Fruit fly (Drosophila melanogaster): Measurements from ENCODE around the gene Set8.

Gene Set8

dm6 chr3R:14346838-14347745 lies 31.3 kb downstream of the Set8 start (continued):
- TF ChIP-seq CG4424 (GFP tag; optimal IDR thresholded peaks at IDR 0.05) = peak; percentile 64
- TF ChIP-seq CG9727 (GFP tag; optimal IDR thresholded peaks at IDR 0.05) = peak; percentile 65
- no peak for TF ChIP-seq jigr1 (GFP tag; IDR thresholded peaks at IDR 0.05)
- no peak for TF ChIP-seq Rx (GFP tag; IDR thresholded peaks at IDR 0.05)
- peak; percentile 61 for TF ChIP-seq CG17385 (GFP tag; optimal IDR thresholded peaks at IDR 0.05)
- peak; percentile 14 for TF ChIP-seq tap (tag; optimal IDR thresholded peaks at IDR 0.05)
- TF ChIP-seq tup (GFP tag; optimal IDR thresholded peaks at IDR 0.05) = no peak
- TF ChIP-seq Xrp1 (GFP tag; IDR thresholded peaks at IDR 0.05) = peak; percentile 65
- peak; percentile 30 for TF ChIP-seq CG1529 (GFP tag; optimal IDR thresholded peaks at IDR 0.05)
- no peak for TF ChIP-seq CG42726 (GFP tag; IDR thresholded peaks at IDR 0.05; ENCODE audit: partially characterized antibody)
- peak; percentile 20 for TF ChIP-seq CG30431 (GFP tag; optimal IDR thresholded peaks at IDR 0.05)
- peak; percentile 46 for TF ChIP-seq fd3F (GFP tag; optimal IDR thresholded peaks at IDR 0.05)
- TF ChIP-seq zfh1 (GFP tag; IDR thresholded peaks at IDR 0.05) = no peak
- TF ChIP-seq btn (GFP tag; optimal IDR thresholded peaks at IDR 0.05) = no peak
- peak; percentile 23 for TF ChIP-seq kay (GFP tag; optimal IDR thresholded peaks at IDR 0.05)
- peak; percentile 61 for TF ChIP-seq lilli (GFP tag; optimal IDR thresholded peaks at IDR 0.05)
- TF ChIP-seq her (GFP tag; optimal IDR thresholded peaks at IDR 0.05) = no peak
- 0 out of 2 replicates have a peak, but pooled peaks have one; percentile 46 for TF ChIP-seq cas (GFP tag; IDR thresholded peaks at IDR 0.05)
- no peak for TF ChIP-seq CG6175 (GFP tag; IDR thresholded peaks at IDR 0.05)
- peak; percentile 32 for TF ChIP-seq CG16815 (GFP tag; optimal IDR thresholded peaks at IDR 0.05)
- TF ChIP-seq Sry-δ (GFP tag; optimal IDR thresholded peaks at IDR 0.05) = no peak
- TF ChIP-seq E2f2 (GFP tag; IDR thresholded peaks at IDR 0.05) = peak; percentile 34; the same call in 1 of the 2 replicates
- TF ChIP-seq CG11723 (GFP tag; optimal IDR thresholded peaks at IDR 0.05) = peak; percentile 40
- peak; percentile 60 for TF ChIP-seq CG6683 (GFP tag; optimal IDR thresholded peaks at IDR 0.05)
- peak; percentile 8 for TF ChIP-seq CG8281 (tag; optimal IDR thresholded peaks at IDR 0.05)
- TF ChIP-seq Hr78 (GFP tag; optimal IDR thresholded peaks at IDR 0.05) = peak in 1 of 2 experiments; percentile 9
- no peak for TF ChIP-seq Doc3 (GFP tag; IDR thresholded peaks at IDR 0.05; ENCODE audit: partially characterized antibody)
- TF ChIP-seq crc (GFP tag; optimal IDR thresholded peaks at IDR 0.05) = no peak
- peak; percentile 79 for TF ChIP-seq dmrt99B (tag; optimal IDR thresholded peaks at IDR 0.05)
- no peak for TF ChIP-seq Stat92E (GFP tag; optimal IDR thresholded peaks at IDR 0.05)
- TF ChIP-seq CG30403 (GFP tag; optimal IDR thresholded peaks at IDR 0.05) = peak; percentile 62
- peak; percentile 73 for TF ChIP-seq Ptx1 (GFP tag; IDR thresholded peaks at IDR 0.05)
- TF ChIP-seq chinmo (GFP tag; IDR thresholded peaks at IDR 0.05; ENCODE audit: partially characterized antibody) = peak; percentile 88; the same call in 1 of the 4 replicates
- 0 out of 2 replicates have a peak, but pooled peaks have one; percentile 11 for TF ChIP-seq onecut (GFP tag; IDR thresholded peaks at IDR 0.05)
- no peak for TF ChIP-seq amos (GFP tag; IDR thresholded peaks at IDR 0.05; ENCODE audit: partially characterized antibody)
- no peak for TF ChIP-seq CG15696 (tag; optimal IDR thresholded peaks at IDR 0.05)
- TF ChIP-seq Ravus (GFP tag; IDR thresholded peaks at IDR 0.05) = no peak
- no peak for TF ChIP-seq CG8478 (optimal IDR thresholded peaks at IDR 0.05)
- TF ChIP-seq CG10267 (tag; optimal IDR thresholded peaks at IDR 0.05) = peak; percentile 38
- TF ChIP-seq unc-4 (GFP tag; IDR thresholded peaks at IDR 0.05; ENCODE audit: partially characterized antibody) = 0 out of 2 replicates have a peak, but pooled peaks have one; percentile 29
- TF ChIP-seq Hand (GFP tag; optimal IDR thresholded peaks at IDR 0.05) = peak; percentile 69
- TF ChIP-seq cg (GFP tag; optimal IDR thresholded peaks at IDR 0.05) = peak; percentile 82
- no peak for TF ChIP-seq salm (tag; optimal IDR thresholded peaks at IDR 0.05)
- TF ChIP-seq Taf1 (GFP tag; IDR thresholded peaks at IDR 0.05) = no peak
- no peak for TF ChIP-seq CG9876 (GFP tag; optimal IDR thresholded peaks at IDR 0.05)
- TF ChIP-seq CG9437 (GFP tag; optimal IDR thresholded peaks at IDR 0.05) = peak; percentile 5
- TF ChIP-seq CG2712 (tag; optimal IDR thresholded peaks at IDR 0.05) = peak; percentile 59
- TF ChIP-seq CG1832 (GFP tag; optimal IDR thresholded peaks at IDR 0.05) = peak; percentile 62

All from whole organism, embryonic.